Fruit fly (Drosophila melanogaster) whole organism, adult: ENCODE data around the gene CG33331.

ENCODE experiments used
- CG14711 ChIP-seq: fragments of 200-800 bp; sonication (Bioruptor generic); optimal IDR thresholded peaks from 2 replicates; lab custom pipeline; 2018; ENCODE audit warnings: missing biosample characterization, mild to moderate bottlenecking, missing genetic modification characterization, moderate library complexity
- Clk ChIP-seq: fragments of 200-800 bp; sonication (Bioruptor generic); optimal IDR thresholded peaks from 2 replicates; lab custom pipeline; 2017; ENCODE audit warnings: missing biosample characterization, missing genetic modification characterization
- bab1 ChIP-seq: fragments of 200-800 bp; sonication (Bioruptor generic); optimal IDR thresholded peaks from 3 replicates; lab custom pipeline; 2019; ENCODE audit warnings: missing biosample characterization, mild to moderate bottlenecking, missing genetic modification characterization, moderate library complexity

The CG33331 gene

DNA sequence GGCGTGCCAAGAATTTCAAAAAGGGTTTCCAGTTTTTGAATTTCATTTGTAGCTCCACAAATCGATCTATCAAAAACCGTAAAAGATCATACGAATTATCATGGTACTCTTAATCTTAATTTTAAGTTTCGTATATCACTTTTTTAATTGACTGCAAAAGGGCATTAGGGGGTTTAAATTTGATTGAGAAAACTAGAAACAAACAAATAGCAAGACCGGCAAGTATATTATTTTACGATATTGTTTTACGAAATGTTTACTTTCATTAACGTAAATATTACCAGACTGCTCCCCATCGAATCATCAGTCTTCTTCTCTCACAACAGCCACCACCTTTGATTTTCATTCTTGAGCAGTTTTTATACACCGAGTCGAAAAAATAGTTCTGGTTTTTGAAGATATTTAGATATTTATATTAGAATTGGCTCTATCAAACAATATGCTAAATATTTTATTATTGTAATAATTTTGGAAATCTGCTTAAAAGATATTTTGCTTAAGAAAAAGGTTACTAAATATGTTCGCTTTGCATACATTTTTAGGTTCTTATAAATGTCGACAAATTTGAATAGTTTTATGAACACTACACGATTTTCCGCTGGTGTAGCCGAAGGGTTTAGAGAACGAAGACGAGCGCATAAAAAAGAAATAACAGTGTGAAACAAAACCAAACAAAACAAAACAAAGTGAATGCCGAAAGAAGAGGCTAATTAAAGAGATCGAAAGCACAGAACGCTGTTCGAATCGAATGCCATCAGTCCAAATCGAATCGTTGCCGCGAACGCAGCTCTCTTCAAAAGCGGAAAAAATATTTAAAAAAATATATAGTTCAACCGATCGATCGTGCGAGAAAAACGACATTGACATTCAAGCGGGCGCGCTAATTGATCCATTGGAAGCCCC is 31.9 kb downstream of the CG33331 start, which contains the start of gene Sdr:
TSS of gene Sdr (plus strand) at position 702 of the 903 bp plus-strand sequence.
- TF ChIP-seq bab1 (GFP tag; lab: Kevin White, UChicago) (peak; percentile 74), Clk (GFP tag; lab: Kevin White, UChicago) (no peak), CG14711 (tag; lab: Kevin White, UChicago) (peak; percentile 29)
